Worm (Caenorhabditis elegans): Measurements from ENCODE around the gene orc-3.

DNA sequence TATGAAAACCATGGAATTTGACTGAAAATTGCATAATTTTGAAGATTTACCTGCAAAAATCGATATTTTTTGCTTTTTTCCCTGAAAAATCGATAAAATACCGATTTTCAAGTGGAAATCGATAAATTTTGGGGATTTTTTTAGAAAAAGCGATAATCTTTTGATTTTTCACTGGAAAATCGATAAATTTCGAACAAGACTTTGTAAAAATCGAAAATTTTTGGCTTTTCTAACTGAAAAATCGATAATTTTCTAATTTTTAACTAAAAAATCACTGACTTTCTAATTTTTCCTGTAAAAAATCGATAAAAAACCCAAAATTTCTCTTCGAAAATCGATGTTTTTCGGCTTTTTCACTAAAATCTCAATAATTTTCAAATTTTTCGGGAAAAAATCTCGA is 1.6 kb upstream of the orc-3 start:
- TF ChIP-seq elt-3 (tag; optimal IDR thresholded peaks at IDR 0.05) (no peak), nhr-12 (tag; optimal IDR thresholded peaks at IDR 0.05) (no peak), ceh-82 (tag; optimal IDR thresholded peaks at IDR 0.05) (no peak)
